Worm (Caenorhabditis elegans) whole organism, L1 larva: ENCODE data around the gene ZK1240.11.

Experiments
- aly-2 ChIP-seq: fragments of 150-350 bp; optimal IDR thresholded peaks from 2 replicates; lab custom pipeline; 2014; ENCODE audit warnings: missing biosample characterization, missing genetic modification characterization
- blmp-1 ChIP-seq: fragments of 150-350 bp; optimal IDR thresholded peaks from 2 replicates; lab custom pipeline; 2014; ENCODE audit warnings: missing biosample characterization, missing genetic modification characterization
- ceh-63 ChIP-seq: fragments of 200-800 bp; sonication (Bioruptor generic); optimal IDR thresholded peaks from 2 replicates; lab custom pipeline; 2018; ENCODE audit warnings: mild to moderate bottlenecking, missing genetic modification characterization, missing compliant biosample characterization
- ceh-82 ChIP-seq, 3 experiments: fragments of 150-350 bp in 1 of 3; sonication (generic microtip) in 2 of 3; optimal IDR thresholded peaks; 2 replicates each; lab custom pipeline; 2014 to 2017; ENCODE audit warnings: missing biosample characterization in 3 of 3, missing genetic modification characterization in 3 of 3
- ceh-88 ChIP-seq: fragments of 200-800 bp; sonication (Bioruptor generic); IDR thresholded peaks from 2 replicates; pipeline ENCODE4 v1.3.6; 2022; ENCODE audit warnings: missing genetic modification characterization, missing compliant biosample characterization
- ceh-90 ChIP-seq: sonication (generic microtip); optimal IDR thresholded peaks from 2 replicates; lab custom pipeline; 2016; ENCODE audit warnings: missing genetic modification characterization, missing compliant biosample characterization
- efl-1 ChIP-seq, 4 experiments: fragments of 150-350 bp; optimal IDR thresholded peaks in 3 of 4; peaks in 1 of 4; 1 replicate in 1 of 4; 2 replicates in 3 of 4; lab custom pipeline; 2014; ENCODE audit warnings: missing biosample characterization in 2 of 4, missing genetic modification characterization in 2 of 4, missing genetic modification reagents in 2 of 4
- efl-3 ChIP-seq: fragments of 200-800 bp; sonication (Bioruptor generic); optimal IDR thresholded peaks from 2 replicates; lab custom pipeline; 2018; ENCODE audit warnings: mild to moderate bottlenecking, missing genetic modification characterization, missing compliant biosample characterization
- fkh-10 ChIP-seq: sonication (generic microtip); optimal IDR thresholded peaks from 2 replicates; lab custom pipeline; 2017; ENCODE audit warnings: missing biosample characterization, missing genetic modification reagents, missing genetic modification characterization
- fos-1 ChIP-seq: fragments of 150-350 bp; optimal IDR thresholded peaks from 2 replicates; lab custom pipeline; 2014; ENCODE audit warnings: missing biosample characterization, missing genetic modification characterization
- grh-1 ChIP-seq: fragments of 200-800 bp; sonication (Bioruptor generic); IDR thresholded peaks from 2 replicates; pipeline ENCODE4 v1.3.6; 2022; ENCODE audit warnings: missing genetic modification reagents, missing genetic modification characterization, missing compliant biosample characterization
- hlh-17 ChIP-seq: fragments of 200-800 bp; sonication (Bioruptor generic); optimal IDR thresholded peaks from 2 replicates; lab custom pipeline; 2018; ENCODE audit warnings: missing genetic modification characterization, mild to moderate bottlenecking, missing compliant biosample characterization, moderate library complexity, borderline replicate concordance
- hpl-2 ChIP-seq: fragments of 150-350 bp; optimal IDR thresholded peaks from 2 replicates; lab custom pipeline; 2014; ENCODE audit warnings: missing biosample characterization, missing genetic modification reagents, missing genetic modification characterization
- irx-1 ChIP-seq: sonication (generic microtip); optimal IDR thresholded peaks from 2 replicates; lab custom pipeline; 2016; ENCODE audit warnings: missing genetic modification characterization, missing compliant biosample characterization
- isw-1 ChIP-seq: fragments of 200-800 bp; sonication (Bioruptor generic); IDR thresholded peaks from 2 replicates; pipeline ENCODE4 v1.3.6; 2022; ENCODE audit warnings: missing genetic modification characterization, missing compliant biosample characterization
- lir-3 ChIP-seq: sonication (generic microtip); optimal IDR thresholded peaks from 2 replicates; lab custom pipeline; 2016; ENCODE audit warnings: mild to moderate bottlenecking, missing genetic modification characterization, moderate library complexity, missing compliant biosample characterization; ENCODE audit not compliant: poor library complexity
- mab-9 ChIP-seq: fragments of 200-800 bp; sonication (Bioruptor generic); IDR thresholded peaks from 2 replicates; pipeline ENCODE4 v1.3.6; 2022; ENCODE audit warnings: missing genetic modification reagents, missing genetic modification characterization, missing compliant biosample characterization
- nhr-11 ChIP-seq: fragments of 150-350 bp; optimal IDR thresholded peaks from 2 replicates; lab custom pipeline; 2014; ENCODE audit warnings: missing biosample characterization, missing genetic modification characterization
- nhr-19 ChIP-seq: fragments of 200-800 bp; sonication (Bioruptor generic); conservative IDR thresholded peaks from 2 replicates; pipeline ENCODE4 v1.3.6; 2022; ENCODE audit warnings: missing genetic modification characterization, missing compliant biosample characterization
- nhr-237 ChIP-seq: fragments of 150-350 bp; optimal IDR thresholded peaks from 2 replicates; lab custom pipeline; 2014; ENCODE audit warnings: missing biosample characterization, missing genetic modification characterization
- nhr-28 ChIP-seq: fragments of 150-350 bp; optimal IDR thresholded peaks from 2 replicates; lab custom pipeline; 2014; ENCODE audit warnings: missing biosample characterization, missing genetic modification characterization
- nhr-76 ChIP-seq: sonication (generic microtip); optimal IDR thresholded peaks from 2 replicates; lab custom pipeline; 2017; ENCODE audit warnings: missing biosample characterization, missing genetic modification characterization
- rnt-1 ChIP-seq: sonication (generic microtip); optimal IDR thresholded peaks from 2 replicates; lab custom pipeline; 2016; ENCODE audit warnings: mild to moderate bottlenecking, missing genetic modification characterization, moderate library complexity, missing compliant biosample characterization
- unc-130 ChIP-seq: fragments of 150-350 bp; optimal IDR thresholded peaks from 2 replicates; lab custom pipeline; 2017; ENCODE audit warnings: missing biosample characterization, missing genetic modification characterization, inconsistent platforms
- unc-62 ChIP-seq: fragments of 150-350 bp; optimal IDR thresholded peaks from 2 replicates; lab custom pipeline; 2014; ENCODE audit warnings: missing biosample characterization, missing genetic modification reagents, missing genetic modification characterization
- unc-86 ChIP-seq: sonication (generic microtip); optimal IDR thresholded peaks from 2 replicates; lab custom pipeline; 2016; ENCODE audit warnings: missing genetic modification characterization, missing compliant biosample characterization
- unc-98 ChIP-seq: fragments of 200-800 bp; sonication (Bioruptor generic); IDR thresholded peaks from 2 replicates; pipeline ENCODE4 v1.3.6; 2022; ENCODE audit warnings: missing genetic modification characterization, missing compliant biosample characterization
- vab-15 ChIP-seq: sonication (generic microtip); optimal IDR thresholded peaks from 2 replicates; lab custom pipeline; 2017; ENCODE audit warnings: missing genotype, mild to moderate bottlenecking, missing genetic modification characterization, missing compliant biosample characterization
- xbp-1 ChIP-seq: sonication (generic microtip); optimal IDR thresholded peaks from 2 replicates; lab custom pipeline; 2016; ENCODE audit warnings: missing genetic modification characterization, missing compliant biosample characterization

Gene ZK1240.11

DNA sequence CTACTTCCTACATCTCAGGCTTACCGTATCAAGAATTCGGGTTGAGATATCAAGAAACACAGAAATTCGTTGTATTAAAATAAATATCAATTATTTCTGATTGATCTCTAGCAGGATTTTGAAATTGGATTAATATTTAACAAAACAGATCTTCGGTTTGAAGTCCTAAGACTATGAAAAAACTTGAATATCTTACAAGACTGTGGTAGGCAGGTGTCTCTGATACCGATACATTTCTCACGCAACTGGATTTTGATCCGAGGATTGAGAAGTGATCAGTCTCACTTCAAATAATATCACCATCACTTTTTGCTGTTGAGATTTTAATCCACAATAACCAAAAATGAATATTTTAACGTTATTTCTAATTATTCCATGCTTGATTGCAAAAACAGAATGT, 21.6 kb downstream of the ZK1240.11 start, which contains the start of gene F43C11.4:
F43C11.4 (plus strand) TSS at position 301 of the 400 bp plus-strand sequence.
- TF ChIP-seq rnt-1 (tag; lab: Kevin White, UChicago): no peak

DNA sequence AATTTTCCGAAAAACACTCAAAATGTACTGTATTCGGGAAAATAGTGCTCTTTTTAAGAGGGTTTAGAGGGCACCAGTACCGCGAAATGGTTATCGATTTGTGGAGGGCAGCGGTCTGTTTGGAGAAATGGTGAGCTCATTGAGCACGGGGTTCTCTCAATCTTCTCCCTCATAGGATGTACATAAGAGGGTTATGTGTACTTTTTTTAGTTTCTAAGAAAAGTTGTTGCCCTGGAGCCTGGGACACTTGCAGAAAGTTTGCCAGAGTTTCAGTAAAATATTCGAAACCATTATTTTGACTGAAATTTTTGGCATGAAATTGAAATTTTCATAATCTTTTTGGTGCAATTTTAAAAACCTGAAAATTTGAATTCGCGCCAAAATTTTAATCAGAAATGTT, 27.5 kb downstream of the ZK1240.11 start, which contains the start of gene F43C11.10:
F43C11.10 (minus strand) TSS at position 101 of the 400 bp plus-strand sequence.
- no peak for TF ChIP-seq grh-1

DNA sequence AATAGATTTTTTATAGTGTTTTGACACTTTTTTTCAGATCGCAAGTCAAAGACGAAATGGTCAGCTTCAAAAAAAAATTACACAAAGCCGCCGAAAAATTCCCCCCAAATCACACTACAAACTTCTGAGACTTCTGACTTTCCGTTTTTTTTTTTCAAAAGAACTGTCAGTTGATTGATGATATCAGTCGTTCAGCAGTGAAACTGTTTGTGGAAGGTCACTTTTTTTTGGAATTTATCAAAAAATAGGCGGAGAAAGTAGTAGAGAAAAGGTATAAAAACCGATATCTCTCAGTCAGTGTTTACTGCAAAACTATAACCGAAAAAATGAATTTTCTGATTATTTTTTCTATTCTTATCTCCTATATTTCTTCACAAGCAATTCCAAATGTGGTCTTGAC, 28.0 kb downstream of the ZK1240.11 start, which contains the start of gene F43C11.3:
F43C11.3 (plus strand) TSS at position 301 of the 400 bp plus-strand sequence.
- TF ChIP-seq nhr-28 (no peak), irx-1 (tag; lab: Kevin White, UChicago) (no peak), hlh-17 (no peak), isw-1 (GFP tag; lab: Robert Waterston, UW) (no peak), grh-1 (no peak), rnt-1 (tag; lab: Kevin White, UChicago) (no peak), efl-1 (optimal IDR thresholded peaks at IDR 0.05; lab: Kevin White, UChicago) (no peak), efl-1 (GFP tag; optimal IDR thresholded peaks at IDR 0.05 in 1 of 2; lab: Kevin White, UChicago) (no peak), nhr-237 (tag; lab: Kevin White, UChicago) (no peak)

DNA sequence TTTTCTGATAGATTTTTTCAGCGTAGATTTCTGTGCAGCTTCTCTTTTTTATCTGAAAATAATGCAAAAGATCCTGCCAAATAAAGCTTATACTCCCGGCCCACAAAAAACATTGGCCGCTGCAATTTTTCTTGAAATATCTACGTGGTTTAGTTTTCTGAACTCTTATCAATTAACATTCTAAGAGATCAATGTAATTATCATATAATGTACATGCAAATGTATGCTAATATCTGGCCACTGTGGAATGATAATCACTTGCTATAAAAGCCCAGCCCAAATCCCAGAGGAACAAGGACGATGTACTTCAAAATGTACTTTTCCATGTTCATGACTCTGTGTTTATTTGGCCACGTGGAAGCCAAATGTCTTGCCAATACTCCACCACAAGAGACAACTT, 29.4 kb downstream of the ZK1240.11 start, which contains the start of gene F43C11.2:
F43C11.2 (plus strand) TSS at position 301 of the 400 bp plus-strand sequence.
- TF ChIP-seq efl-1 (optimal IDR thresholded peaks at IDR 0.05; lab: Kevin White, UChicago) (no peak), efl-1 (GFP tag; optimal IDR thresholded peaks at IDR 0.05 in 1 of 2; lab: Kevin White, UChicago) (no peak), efl-3 (GFP tag; lab: Kevin White, UChicago) (no peak), nhr-76 (tag; lab: Kevin White, UChicago) (no peak), unc-62 (GFP tag; lab: Kevin White, UChicago) (no peak), fos-1 (tag; lab: Kevin White, UChicago) (no peak), unc-130 (no peak), ceh-88 (GFP tag; lab: Robert Waterston, UW) (no peak), irx-1 (tag; lab: Kevin White, UChicago) (no peak), blmp-1 (no peak), vab-15 (tag; lab: Kevin White, UChicago) (no peak), lir-3 (no peak), xbp-1 (tag; lab: Kevin White, UChicago) (no peak), unc-86 (tag; lab: Kevin White, UChicago) (no peak), aly-2 (tag; lab: Kevin White, UChicago) (no peak)

DNA sequence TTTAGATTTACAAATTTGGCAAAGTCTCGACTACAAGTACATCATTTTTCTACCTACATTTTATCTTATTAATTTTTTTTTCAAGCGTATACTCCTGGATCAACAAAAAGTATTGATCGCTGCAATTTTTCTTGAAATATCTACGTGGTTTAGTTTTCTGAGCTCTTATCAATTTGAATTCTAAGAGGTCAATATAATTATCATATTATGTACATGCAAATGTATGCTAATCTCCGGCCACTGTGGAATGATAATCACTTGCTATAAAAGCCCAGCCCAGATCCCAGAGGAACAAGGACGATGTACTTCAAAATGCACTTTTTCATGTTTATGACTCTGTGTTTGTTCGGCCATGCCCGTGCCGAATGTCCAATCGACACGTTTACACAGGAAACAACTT, 31.7 kb downstream of the ZK1240.11 start, which contains the start of gene F43C11.1:
F43C11.1 (plus strand) TSS at position 301 of the 400 bp plus-strand sequence.
- TF ChIP-seq fkh-10 (GFP tag; lab: Kevin White, UChicago) (no peak), mab-9 (no peak), nhr-19 (no peak), nhr-11 (no peak), ceh-90 (no peak), unc-98 (GFP tag; lab: Robert Waterston, UW) (no peak), ceh-82 (tag; optimal IDR thresholded peaks at IDR 0.05; lab: Kevin White, UChicago) (no peak), ceh-63 (GFP tag; lab: Kevin White, UChicago) (no peak)

DNA sequence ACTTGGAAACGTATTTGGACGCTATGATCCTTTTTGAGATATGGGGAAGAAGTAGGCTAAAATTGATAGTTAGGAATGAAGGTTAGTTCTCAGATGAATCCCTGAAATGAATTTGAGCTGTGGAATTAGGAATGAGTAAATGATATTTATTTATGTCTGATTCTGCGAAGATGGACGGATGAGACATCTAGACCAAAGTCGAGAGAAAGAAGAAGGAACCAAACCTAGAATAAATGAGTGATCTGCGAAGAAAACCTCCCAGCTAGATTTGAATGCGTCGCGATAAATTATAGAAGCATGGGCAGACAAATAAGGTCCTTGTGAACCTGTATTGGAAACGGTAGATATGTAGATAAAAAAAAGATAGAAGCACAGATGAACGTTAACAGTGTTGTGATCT, 34.9 kb downstream of the ZK1240.11 start, which contains the start of gene F43C11.16:
F43C11.16 (minus strand) TSS at position 101 of the 400 bp plus-strand sequence.
- no peak for TF ChIP-seq isw-1 (GFP tag; lab: Robert Waterston, UW)
- TF ChIP-seq nhr-28: no peak
- no peak for TF ChIP-seq efl-1 (optimal IDR thresholded peaks at IDR 0.05; lab: Kevin White, UChicago)
- TF ChIP-seq efl-1 (GFP tag; optimal IDR thresholded peaks at IDR 0.05 in 1 of 2; lab: Kevin White, UChicago): peak in 1 of 2 experiments; percentile 18
- no peak for TF ChIP-seq nhr-237 (tag; lab: Kevin White, UChicago)
- no peak for TF ChIP-seq fos-1 (tag; lab: Kevin White, UChicago)
- TF ChIP-seq hpl-2 (GFP tag; lab: Kevin White, UChicago): no peak
- TF ChIP-seq, all 84 proteins: peak for 1
